Worm (Caenorhabditis elegans) whole organism, dauer: ENCODE results near the gene srh-288.

ENCODE experiments used
- unc-62 ChIP-seq: sonication (generic microtip); optimal IDR thresholded peaks from 2 replicates; lab custom pipeline; 2017; ENCODE audit warnings: missing biosample characterization, missing genetic modification reagents, missing genetic modification characterization

The srh-288 gene

ce11 chrV:17795655-17796054 lies at the start of gene srh-288:
Gene srh-288, minus strand, starts transcription at chrV:17795755.
- no peak for TF ChIP-seq unc-62

ce11 chrV:17844106-17844505 lies 48.6 kb upstream of the srh-288 start, which contains the start of gene srh-286:
Gene srh-286, minus strand, starts transcription at chrV:17844206.
- no peak for TF ChIP-seq unc-62

ce11 chrV:17831350-17831749 lies 35.8 kb upstream of the srh-288 start, which contains the start of gene srh-303:
Gene srh-303, plus strand, starts transcription at chrV:17831650.
- no peak for TF ChIP-seq unc-62

- TF ChIP-seq unc-62, result no peak
These were observed 32.8 kb upstream of the srh-288 start, which contains the start of gene srh-304 for ce11 chrV:17828310-17828709. Gene srh-304, plus strand, starts transcription at chrV:17828610.

ce11 chrV:17824610-17825009 lies 29.1 kb upstream of the srh-288 start, which contains the start of gene srh-301:
Gene srh-301, plus strand, starts transcription at chrV:17824910.
- no peak for TF ChIP-seq unc-62

- TF ChIP-seq unc-62, result no peak
These were observed 26.2 kb upstream of the srh-288 start, which contains the start of gene srh-300 for ce11 chrV:17821805-17822204. Gene srh-300, plus strand, starts transcription at chrV:17822105.

- TF ChIP-seq unc-62, result no peak
These were observed 24.1 kb upstream of the srh-288 start for ce11 chrV:17819704-17820103.

ce11 chrV:17818567-17818966 lies 23.0 kb upstream of the srh-288 start, which contains the start of gene srh-298:
Gene srh-298, plus strand, starts transcription at chrV:17818867.
- TF ChIP-seq unc-62, result no peak

- TF ChIP-seq unc-62, result no peak
These were observed 16.6 kb upstream of the srh-288 start for ce11 chrV:17812127-17812526.

- TF ChIP-seq unc-62, result no peak
These were observed 14.5 kb upstream of the srh-288 start, which contains the start of gene srh-296 for ce11 chrV:17810053-17810452. Gene srh-296, plus strand, starts transcription at chrV:17810353.

ce11 chrV:17805323-17805722 lies 9.8 kb upstream of the srh-288 start, which contains the start of gene srh-291:
Gene srh-291, plus strand, starts transcription at chrV:17805623.
- no peak for TF ChIP-seq unc-62

ce11 chrV:17802519-17802918 lies 7.0 kb upstream of the srh-288 start, which contains the start of the genes Y94A7B.11 and srh-292:
Gene Y94A7B.11, minus strand, starts transcription at chrV:17802619.
Gene srh-292, plus strand, starts transcription at chrV:17802769.
- no peak for TF ChIP-seq unc-62

ce11 chrV:17800538-17800937 lies 5.0 kb upstream of the srh-288 start, which contains the start of gene srh-287:
Gene srh-287, plus strand, starts transcription at chrV:17800838.
- TF ChIP-seq unc-62, result no peak

ce11 chrV:17798789-17799188 lies 3.2 kb upstream of the srh-288 start, which contains the start of gene srx-18:
Gene srx-18, minus strand, starts transcription at chrV:17798889.
- TF ChIP-seq unc-62, result no peak

ce11 chrV:17793986-17794385 lies 1.6 kb downstream of the srh-288 start, which contains the start of gene srh-289:
Gene srh-289, minus strand, starts transcription at chrV:17794086.
- TF ChIP-seq unc-62, result no peak

ce11 chrV:17790191-17790590 lies 5.4 kb downstream of the srh-288 start, which contains the start of gene srh-290:
Gene srh-290, plus strand, starts transcription at chrV:17790491.
- TF ChIP-seq unc-62, result no peak

ce11 chrV:17784363-17784762 lies 11.2 kb downstream of the srh-288 start:
- no peak for TF ChIP-seq unc-62

- no peak for TF ChIP-seq unc-62
These were observed 12.0 kb downstream of the srh-288 start, which contains the start of gene srab-12 for ce11 chrV:17783542-17783941. Gene srab-12, minus strand, starts transcription at chrV:17783642.
